Worm (Caenorhabditis elegans) whole organism, L3 larva: ENCODE data around the gene dnj-24.

Source experiments
- elt-2 ChIP-seq: sonication (generic microtip); optimal IDR thresholded peaks from 2 replicates; lab custom pipeline; 2016; ENCODE audit warnings: missing genetic modification reagents, mild to moderate bottlenecking, missing genetic modification characterization, missing compliant biosample characterization
- sea-2 ChIP-seq: fragments of 150-350 bp; sonication (generic microtip); optimal IDR thresholded peaks from 4 replicates; lab custom pipeline; 2014; ENCODE audit warnings: missing biosample characterization, missing genetic modification reagents, missing genetic modification characterization

- TF ChIP-seq elt-2 (tag; lab: Kevin White, UChicago) (no peak), sea-2 (GFP tag; lab: Kevin White, UChicago) (no peak)
Observed at ce11 chrIII:5422561-5423103, 1.3 kb downstream of the dnj-24 start.
